Worm (Caenorhabditis elegans) whole organism, L4 larva: Measurements from ENCODE around the gene glc-4.

Experiments
- arid-1 ChIP-seq: fragments of 200-800 bp; sonication (Bioruptor generic); conservative IDR thresholded peaks from 2 replicates; pipeline ENCODE4 v1.3.6; 2022; ENCODE audit warnings: missing genetic modification reagents, missing genetic modification characterization, missing compliant biosample characterization
- nhr-10 ChIP-seq: fragments of 150-350 bp; optimal IDR thresholded peaks from 2 replicates; lab custom pipeline; 2014; ENCODE audit warnings: missing biosample characterization, missing genetic modification characterization

DNA sequence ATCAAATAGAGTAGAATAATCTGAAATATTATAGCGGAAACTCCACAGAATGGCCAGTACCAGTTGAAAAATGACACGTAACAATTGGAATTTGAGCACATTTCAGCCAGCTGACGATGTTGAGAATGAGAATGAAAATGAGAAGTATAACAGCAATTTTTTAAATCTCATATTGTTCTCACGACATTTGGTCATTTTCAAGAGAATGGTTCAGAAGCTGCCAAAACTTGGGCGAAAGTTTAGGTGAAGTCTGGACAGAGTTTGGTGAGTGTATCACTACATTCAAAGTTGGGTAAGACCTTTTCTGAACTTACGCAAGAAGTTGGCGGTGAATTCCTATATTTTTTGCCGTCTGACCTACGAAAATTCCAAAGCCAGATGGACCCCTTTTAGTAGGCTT, 30.2 kb upstream of the glc-4 start, which contains the start of gene srd-58:
- TF ChIP-seq nhr-10 (tag; lab: Kevin White, UChicago) (no peak), arid-1 (GFP tag; lab: Robert Waterston, UW) (no peak)
